Fruit fly (Drosophila melanogaster) whole organism: ENCODE results near the gene CG31431.

Experiments used
- CG8478 ChIP-seq: fragments of >200 bp; optimal IDR thresholded peaks from 2 replicates; lab custom pipeline; 2018; ENCODE audit warnings: inconsistent platforms
- Dll ChIP-seq: fragments of >200 bp; optimal IDR thresholded peaks from 2 replicates; lab custom pipeline; 2017
- EcR ChIP-seq, 2 experiments: fragments of >200 bp; optimal IDR thresholded peaks; 2 replicates each; lab custom pipeline; 2017; ENCODE audit warnings: missing biosample characterization in 2 of 2, missing genetic modification characterization in 2 of 2, missing genetic modification reagents in 2 of 2
- pan ChIP-seq: fragments of >200 bp; optimal IDR thresholded peaks from 2 replicates; lab custom pipeline; 2017
- psq ChIP-seq: fragments of >200 bp; optimal IDR thresholded peaks from 2 replicates; lab custom pipeline; 2017
- usp ChIP-seq: fragments of >200 bp; optimal IDR thresholded peaks from 2 replicates; lab custom pipeline; 2017; ENCODE audit warnings: missing biosample characterization, missing genetic modification characterization, mixed read lengths

The CG31431 gene

dm6 chr3R:21893929-21894328 is 23.4 kb downstream of the CG31431 start:
- TF ChIP-seq CG8478 (lab: Kevin White, UChicago): no peak
- no peak for TF ChIP-seq psq (lab: Kevin White, UChicago)
- no peak for TF ChIP-seq EcR (GFP tag; optimal IDR thresholded peaks at IDR 0.05; lab: Kevin White, UChicago)
- no peak for TF ChIP-seq pan (lab: Kevin White, UChicago)
- no peak for TF ChIP-seq Dll (lab: Kevin White, UChicago)
- TF ChIP-seq usp: no peak

dm6 chr3R:21895961-21896875 is 25.7 kb downstream of the CG31431 start:
- TF ChIP-seq EcR (GFP tag; optimal IDR thresholded peaks at IDR 0.05; lab: Kevin White, UChicago): peak; percentile 77 to 82
- no peak for TF ChIP-seq usp
- TF ChIP-seq CG8478 (lab: Kevin White, UChicago): no peak
- no peak for TF ChIP-seq Dll (lab: Kevin White, UChicago)
- TF ChIP-seq pan (lab: Kevin White, UChicago): no peak
- no peak for TF ChIP-seq psq (lab: Kevin White, UChicago)

DNA sequence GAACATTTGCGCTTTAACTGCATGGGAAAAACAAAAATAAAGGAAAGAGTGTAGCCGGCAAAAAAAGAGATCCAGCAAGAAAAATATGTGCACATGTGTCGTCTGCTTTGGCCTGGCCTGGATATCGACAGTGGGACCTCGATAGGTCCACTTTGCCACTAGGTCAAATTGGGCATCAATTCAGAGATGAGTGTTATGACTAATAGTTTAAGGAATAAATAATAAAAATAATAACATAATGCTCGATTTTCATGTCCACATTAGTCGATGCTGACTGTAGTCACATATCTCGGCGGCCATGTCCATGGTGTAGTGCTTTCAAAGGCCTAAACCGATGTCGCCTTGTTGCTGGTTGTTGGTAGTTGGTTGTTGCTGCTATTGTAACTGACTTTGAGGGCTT is 27.1 kb downstream of the CG31431 start:
- TF ChIP-seq pan (lab: Kevin White, UChicago) (no peak), psq (lab: Kevin White, UChicago) (no peak), CG8478 (lab: Kevin White, UChicago) (no peak), usp (no peak), EcR (GFP tag; optimal IDR thresholded peaks at IDR 0.05; lab: Kevin White, UChicago) (no peak), Dll (lab: Kevin White, UChicago) (no peak)

DNA sequence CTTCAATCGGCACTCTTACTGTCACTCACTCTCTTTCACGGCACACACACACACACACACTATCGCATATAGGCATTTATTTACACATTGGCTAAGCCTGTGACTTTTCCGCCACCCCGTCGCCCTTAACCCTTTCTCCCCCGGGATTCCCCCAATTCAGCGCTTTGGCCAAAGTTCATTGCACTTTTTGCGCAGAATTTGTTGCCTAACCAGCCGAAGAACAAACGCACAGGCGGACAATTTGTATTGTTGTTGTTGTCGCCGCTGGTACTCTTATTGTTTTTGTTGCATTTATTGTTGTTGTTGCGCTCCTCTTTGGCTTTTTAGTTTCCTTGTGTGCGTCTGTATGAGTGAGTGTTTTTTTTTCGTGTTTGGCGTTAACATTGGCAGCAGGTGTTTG is 28.3 kb downstream of the CG31431 start:
- TF ChIP-seq EcR (GFP tag; optimal IDR thresholded peaks at IDR 0.05; lab: Kevin White, UChicago) (peak; percentile 59 to 85), Dll (lab: Kevin White, UChicago) (no peak), pan (lab: Kevin White, UChicago) (no peak), usp (no peak), CG8478 (lab: Kevin White, UChicago) (no peak), psq (lab: Kevin White, UChicago) (no peak)

dm6 chr3R:21899170-21899575 is 28.7 kb downstream of the CG31431 start:
- TF ChIP-seq EcR (GFP tag; optimal IDR thresholded peaks at IDR 0.05; lab: Kevin White, UChicago) (no peak), CG8478 (lab: Kevin White, UChicago) (no peak), psq (lab: Kevin White, UChicago) (no peak), Dll (lab: Kevin White, UChicago) (no peak), usp (no peak), pan (lab: Kevin White, UChicago) (no peak)

DNA sequence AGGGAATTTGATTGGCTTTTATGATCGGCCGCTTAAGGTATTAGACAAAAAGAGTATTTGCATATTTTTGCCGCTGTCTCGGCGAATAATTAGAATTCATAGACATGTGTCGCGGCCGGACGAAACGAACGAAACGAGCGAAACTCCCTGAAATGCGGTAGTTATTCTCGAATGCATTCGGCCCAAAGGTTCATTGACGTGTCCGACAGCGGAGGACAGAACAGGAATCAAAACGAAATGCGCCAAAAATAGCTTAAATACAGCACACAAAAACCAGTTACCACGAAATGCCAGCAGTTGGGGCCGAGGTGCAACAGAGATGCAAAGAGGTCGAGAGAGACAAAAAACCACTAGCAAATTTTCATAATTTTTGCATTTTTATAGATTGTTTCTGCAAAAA is 33.9 kb downstream of the CG31431 start:
- TF ChIP-seq EcR (GFP tag; optimal IDR thresholded peaks at IDR 0.05; lab: Kevin White, UChicago) (peak; percentile 34 to 77), Dll (lab: Kevin White, UChicago) (no peak)

- TF ChIP-seq psq (lab: Kevin White, UChicago): no peak
- TF ChIP-seq Dll (lab: Kevin White, UChicago): no peak
- TF ChIP-seq CG8478 (lab: Kevin White, UChicago): no peak
Observed at dm6 chr3R:21905615-21906014, 35.1 kb downstream of the CG31431 start.

- TF ChIP-seq usp: no peak
- TF ChIP-seq psq (lab: Kevin White, UChicago): no peak
- TF ChIP-seq pan (lab: Kevin White, UChicago): no peak
- TF ChIP-seq CG8478 (lab: Kevin White, UChicago): no peak
- TF ChIP-seq EcR (GFP tag; optimal IDR thresholded peaks at IDR 0.05; lab: Kevin White, UChicago): no peak
- TF ChIP-seq Dll (lab: Kevin White, UChicago): no peak
Observed at dm6 chr3R:21906867-21907266, 36.4 kb downstream of the CG31431 start.

- TF ChIP-seq CG8478 (lab: Kevin White, UChicago) (no peak), Dll (lab: Kevin White, UChicago) (no peak), usp (no peak), psq (lab: Kevin White, UChicago) (no peak), EcR (GFP tag; optimal IDR thresholded peaks at IDR 0.05; lab: Kevin White, UChicago) (no peak), pan (lab: Kevin White, UChicago) (no peak)
Observed at dm6 chr3R:21911516-21911915, 41.0 kb downstream of the CG31431 start, which contains the start of gene Qsox3. Gene Qsox3, plus strand, starts transcription at chr3R:21911816.

- no peak for TF ChIP-seq usp
- no peak for TF ChIP-seq EcR (GFP tag; optimal IDR thresholded peaks at IDR 0.05; lab: Kevin White, UChicago)
- TF ChIP-seq psq (lab: Kevin White, UChicago): no peak
- TF ChIP-seq Dll (lab: Kevin White, UChicago): no peak
- TF ChIP-seq CG8478 (lab: Kevin White, UChicago): no peak
- no peak for TF ChIP-seq pan (lab: Kevin White, UChicago)
Observed at dm6 chr3R:21913447-21913846, 43.0 kb downstream of the CG31431 start, which contains the start of gene Qsox2. Gene Qsox2, plus strand, starts transcription at chr3R:21913747.

dm6 chr3R:21916987-21917386 is 46.5 kb downstream of the CG31431 start:
- TF ChIP-seq EcR (GFP tag; optimal IDR thresholded peaks at IDR 0.05; lab: Kevin White, UChicago) (no peak), psq (lab: Kevin White, UChicago) (no peak), Dll (lab: Kevin White, UChicago) (no peak), usp (no peak), CG8478 (lab: Kevin White, UChicago) (no peak), pan (lab: Kevin White, UChicago) (no peak)

- TF ChIP-seq CG8478 (lab: Kevin White, UChicago): no peak
- no peak for TF ChIP-seq psq (lab: Kevin White, UChicago)
- no peak for TF ChIP-seq usp
- TF ChIP-seq pan (lab: Kevin White, UChicago): no peak
- TF ChIP-seq EcR (GFP tag; optimal IDR thresholded peaks at IDR 0.05; lab: Kevin White, UChicago): no peak
- TF ChIP-seq Dll (lab: Kevin White, UChicago): no peak
Observed at dm6 chr3R:21920495-21920894, 50.0 kb downstream of the CG31431 start.
